Fruit fly (Drosophila melanogaster) S2 (cell line): ENCODE data around the gene CG13067.

ENCODE experiments used
- CG8478 ChIP-seq: fragments of >200 bp; optimal IDR thresholded peaks from 2 replicates; lab custom pipeline; 2018
- CTCF ChIP-seq, 2 experiments: fragments of >200 bp; optimal IDR thresholded peaks; 2 replicates each; lab custom pipeline; 2018

DNA sequence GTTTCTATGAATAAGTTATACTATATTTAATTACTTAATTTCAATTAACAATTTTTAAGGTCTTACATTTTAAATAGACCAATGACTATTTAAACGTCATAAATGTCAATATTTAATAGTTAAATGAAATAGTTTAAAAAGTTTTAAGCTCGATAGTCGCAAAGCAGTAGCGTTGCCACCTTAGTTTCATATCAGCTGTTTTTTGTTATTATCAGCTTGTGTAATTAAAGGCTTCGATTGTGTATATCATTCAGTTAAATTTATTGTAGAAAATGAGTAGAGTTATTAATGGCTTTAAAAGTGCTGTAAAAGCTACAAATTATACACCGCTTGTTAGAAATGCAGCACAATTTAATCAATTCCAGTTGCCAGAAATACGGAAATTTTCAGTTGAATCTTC is 38.2 kb upstream of the CG13067 start, which contains the start of gene Hsc20:
- TF ChIP-seq CTCF (optimal IDR thresholded peaks at IDR 0.05; lab: Kevin White, UChicago) (no peak), CG8478 (lab: Kevin White, UChicago) (no peak)
